Worm (Caenorhabditis elegans) whole organism, mixed stage, embryonic: ENCODE measurements around the gene hum-10.

ENCODE experiments used
- elt-3 ChIP-seq: fragments of 150-350 bp; optimal IDR thresholded peaks from 2 replicates; lab custom pipeline; 2014; ENCODE audit warnings: missing biosample characterization, missing genetic modification characterization
- flh-1 ChIP-seq: fragments of 200-800 bp; sonication (Bioruptor generic); optimal IDR thresholded peaks from 2 replicates; lab custom pipeline; 2018; ENCODE audit warnings: mild to moderate bottlenecking, missing genetic modification characterization, moderate library complexity, missing compliant biosample characterization
- lin-13 ChIP-seq: fragments of 150-350 bp; optimal IDR thresholded peaks from 2 replicates; lab custom pipeline; 2014; ENCODE audit warnings: missing biosample characterization, missing genetic modification characterization
- lsy-2 ChIP-seq: fragments of 150-350 bp; optimal IDR thresholded peaks from 2 replicates; lab custom pipeline; 2014; ENCODE audit warnings: missing biosample characterization, missing genetic modification characterization
- nhr-76 ChIP-seq: sonication (generic microtip); optimal IDR thresholded peaks from 2 replicates; lab custom pipeline; 2017; ENCODE audit warnings: missing biosample characterization, missing genetic modification characterization
- pha-4 ChIP-seq: fragments of 150-350 bp; optimal IDR thresholded peaks from 2 replicates; lab custom pipeline; 2018; ENCODE audit warnings: missing biosample characterization, missing genetic modification reagents, missing genetic modification characterization
- snpc-4 ChIP-seq: fragments of 150-350 bp; optimal IDR thresholded peaks from 2 replicates; lab custom pipeline; 2014; ENCODE audit warnings: missing biosample characterization, missing genetic modification characterization
- unc-39 ChIP-seq: fragments of 150-350 bp; optimal IDR thresholded peaks from 2 replicates; lab custom pipeline; 2014; ENCODE audit warnings: missing biosample characterization, missing genetic modification characterization
- unc-62 ChIP-seq: fragments of 150-350 bp; optimal IDR thresholded peaks from 2 replicates; lab custom pipeline; 2014; ENCODE audit warnings: missing biosample characterization, missing genetic modification reagents, missing genetic modification characterization
- zip-8 ChIP-seq: fragments of 150-350 bp; optimal IDR thresholded peaks from 2 replicates; lab custom pipeline; 2014; ENCODE audit warnings: missing biosample characterization, missing genetic modification characterization
- ztf-11 ChIP-seq: fragments of 150-350 bp; optimal IDR thresholded peaks from 2 replicates; lab custom pipeline; 2014; ENCODE audit warnings: missing biosample characterization, missing genetic modification characterization

- TF ChIP-seq lsy-2 (tag; lab: Kevin White, UChicago) = no peak
- TF ChIP-seq unc-62 = no peak
- no peak for TF ChIP-seq elt-3 (tag; lab: Kevin White, UChicago)
- TF ChIP-seq nhr-76 (tag; lab: Kevin White, UChicago) = no peak
- no peak for TF ChIP-seq pha-4 (tag; lab: Kevin White, UChicago)
- TF ChIP-seq lin-13 (tag; lab: Kevin White, UChicago) = no peak
- TF ChIP-seq unc-39 (tag; lab: Kevin White, UChicago) = no peak
- no peak for TF ChIP-seq ztf-11 (tag; lab: Kevin White, UChicago)
- TF ChIP-seq flh-1 (GFP tag; lab: Kevin White, UChicago) = no peak
- TF ChIP-seq zip-8 (tag; lab: Kevin White, UChicago) = no peak
- TF ChIP-seq snpc-4 (tag; lab: Kevin White, UChicago) = no peak
Observed at ce11 chrX:4790614-4791013, 8.5 kb upstream of the hum-10 start.
